Fruit fly (Drosophila melanogaster): ENCODE results near the gene CG17855.

DNA sequence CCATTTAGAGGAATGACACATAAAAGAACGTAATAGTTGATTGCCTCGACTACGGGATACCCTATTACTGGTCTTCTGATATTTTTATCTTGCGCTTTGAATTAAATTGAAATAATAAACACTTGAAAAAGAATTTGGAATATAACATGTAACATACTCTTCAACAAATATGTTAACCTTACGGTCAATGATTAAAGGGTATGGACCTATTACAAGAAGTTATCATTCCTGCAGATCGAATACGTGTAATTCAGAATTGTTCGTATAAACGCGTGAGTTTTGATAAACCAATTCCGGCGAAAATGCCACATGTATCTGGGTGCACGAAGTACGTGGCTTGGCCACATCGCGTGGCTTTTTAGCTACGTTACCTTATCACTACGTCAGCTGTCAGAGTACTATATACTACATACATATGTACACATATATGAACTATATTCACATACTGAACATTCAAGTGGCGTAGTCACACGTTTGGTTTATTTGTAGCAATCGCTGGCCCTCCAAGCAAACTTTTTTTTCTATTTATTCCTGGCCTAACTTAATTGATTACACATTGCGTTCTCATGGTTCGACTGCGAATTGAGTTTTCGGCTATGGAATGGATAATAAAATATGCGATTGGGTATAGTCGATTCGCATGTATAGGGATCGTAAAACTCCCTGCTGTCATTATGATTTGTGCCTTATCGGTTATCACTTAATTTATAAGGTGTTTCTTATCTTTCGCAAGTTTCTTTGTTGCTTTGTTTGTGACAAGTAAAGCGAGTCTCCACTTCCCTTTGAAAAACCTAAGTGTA lies 41.9 kb upstream of the CG17855 start:
- TF ChIP-seq CG10348 (GFP tag; IDR thresholded peaks at IDR 0.05) (no peak), CG12605 (GFP tag; IDR thresholded peaks at IDR 0.05) (no peak), CG13204 (GFP tag; optimal IDR thresholded peaks at IDR 0.05) (no peak), D1 (tag; optimal IDR thresholded peaks at IDR 0.05) (no peak), EcR (GFP tag; optimal IDR thresholded peaks at IDR 0.05) (peak; percentile 8), CG17806 (tag; optimal IDR thresholded peaks at IDR 0.05) (peak; percentile 39), gl (tag; optimal IDR thresholded peaks at IDR 0.05) (no peak), CG8159 (tag; optimal IDR thresholded peaks at IDR 0.05) (peak; percentile 58), rn (GFP tag; IDR thresholded peaks at IDR 0.05) (no peak), CG8301 (tag; optimal IDR thresholded peaks at IDR 0.05) (peak; percentile 53), CG32121 (GFP tag; IDR thresholded peaks at IDR 0.05) (no peak; the same call in 1 of the 2 replicates), Snoo (tag; optimal IDR thresholded peaks at IDR 0.05) (peak; percentile 51)
